Worm (Caenorhabditis elegans): Measurements from ENCODE around the gene B0244.9.
A peak's percentile ranks its signal among the peaks of the same experiment; 100 is the strongest.

DNA sequence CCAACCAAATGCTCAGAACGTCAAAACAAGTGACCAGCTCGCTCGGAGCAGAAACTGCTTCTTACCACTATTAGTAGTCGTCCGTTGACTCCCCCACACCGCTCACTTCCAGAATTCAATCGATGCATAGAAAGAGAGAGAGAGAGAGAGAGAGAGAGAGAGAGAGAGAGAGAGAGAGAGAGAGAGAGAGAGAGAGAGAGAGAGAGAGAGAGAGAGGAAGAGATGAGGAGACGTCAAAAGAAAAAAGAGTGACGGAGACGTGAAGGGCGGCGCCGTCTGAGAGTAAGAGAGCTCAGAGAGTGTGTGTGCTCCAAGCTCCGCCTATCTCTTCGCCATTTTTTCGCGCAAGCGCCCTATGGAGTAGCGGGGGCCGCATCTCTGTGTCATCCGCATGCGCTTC lies 24.4 kb upstream of the B0244.9 start, which contains the start of gene ida-1:
- peak; percentile 28 for TF ChIP-seq mep-1 (tag; optimal IDR thresholded peaks at IDR 0.05)
- TF ChIP-seq skn-1 (tag; optimal IDR thresholded peaks at IDR 0.05): no peak
- TF ChIP-seq nhr-76 (tag; optimal IDR thresholded peaks at IDR 0.05): no peak
- TF ChIP-seq ceh-8 (GFP tag; optimal IDR thresholded peaks at IDR 0.05): peak; percentile 60
- TF ChIP-seq unc-98 (GFP tag; IDR thresholded peaks at IDR 0.05): no peak
- peak in 1 of 3 experiments; percentile 4 for TF ChIP-seq dpl-1 (GFP tag; optimal IDR thresholded peaks at IDR 0.05)
- TF ChIP-seq nhr-11 (tag; optimal IDR thresholded peaks at IDR 0.05): peak; percentile 12
- TF ChIP-seq tbx-2 (tag; optimal IDR thresholded peaks at IDR 0.05): no peak
- no peak for TF ChIP-seq snu-23 (GFP tag; optimal IDR thresholded peaks at IDR 0.05)
- no peak for TF ChIP-seq pqm-1 (tag; optimal IDR thresholded peaks at IDR 0.05)
